Worm (Caenorhabditis elegans) whole organism, L3 larva: ENCODE measurements around the gene skn-1.

ENCODE experiments used
- egl-5 ChIP-seq: fragments of 150-350 bp; optimal IDR thresholded peaks from 2 replicates; lab custom pipeline; 2017; ENCODE audit warnings: missing biosample characterization, missing genetic modification reagents, missing genetic modification characterization, inconsistent platforms
- elt-3 ChIP-seq, 3 experiments: fragments of 150-350 bp in 1 of 3; sonication (generic microtip) in 2 of 3; optimal IDR thresholded peaks; 2 replicates in 2 of 3; 4 replicates in 1 of 3; lab custom pipeline; 2014 to 2017; ENCODE audit warnings: missing biosample characterization in 3 of 3, missing genetic modification characterization in 3 of 3
- nfya-1 ChIP-seq: sonication (generic microtip); optimal IDR thresholded peaks from 2 replicates; lab custom pipeline; 2017; ENCODE audit warnings: missing genetic modification characterization, mild to moderate bottlenecking, missing compliant biosample characterization, antibody characterized with exemption, moderate library complexity; ENCODE audit not compliant: insufficient read depth
- nhr-11 ChIP-seq: fragments of 150-350 bp; optimal IDR thresholded peaks from 2 replicates; lab custom pipeline; 2014; ENCODE audit warnings: missing biosample characterization, missing genetic modification characterization
- nhr-28 ChIP-seq: fragments of 150-350 bp; optimal IDR thresholded peaks from 2 replicates; lab custom pipeline; 2014; ENCODE audit warnings: missing biosample characterization, missing genetic modification characterization
- nhr-77 ChIP-seq: fragments of 150-350 bp; optimal IDR thresholded peaks from 2 replicates; lab custom pipeline; 2014; ENCODE audit warnings: missing biosample characterization, missing genetic modification characterization
- pha-4 ChIP-seq: fragments of 150-350 bp; optimal IDR thresholded peaks from 2 replicates; lab custom pipeline; 2014; ENCODE audit warnings: missing biosample characterization, missing genetic modification reagents, missing genetic modification characterization
- tbx-2 ChIP-seq: sonication (generic microtip); optimal IDR thresholded peaks from 2 replicates; lab custom pipeline; 2016; ENCODE audit warnings: mild to moderate bottlenecking, missing genetic modification characterization, missing compliant biosample characterization

The skn-1 gene

ce11 chrIV:5603321-5603720, 56.9 kb downstream of the skn-1 start:
- TF ChIP-seq elt-3 (tag; optimal IDR thresholded peaks at IDR 0.05; lab: Kevin White, UChicago) (no peak), nhr-28 (tag; lab: Kevin White, UChicago) (no peak), egl-5 (tag; lab: Kevin White, UChicago) (no peak), pha-4 (peak; percentile 100), nhr-11 (tag; lab: Kevin White, UChicago) (no peak), nfya-1 (tag; lab: Kevin White, UChicago) (peak; percentile 34), nhr-77 (no peak), tbx-2 (no peak)
- TF ChIP-seq, all 47 proteins: peak for 2

- no peak for TF ChIP-seq tbx-2
Observed at ce11 chrIV:5602415-5602814, 57.8 kb downstream of the skn-1 start.
